Worm (Caenorhabditis elegans): ENCODE data around the gene F46F5.5.
"Not testable (repeated sequence)": the region's sequence is repeated elsewhere in the genome, so short reads cannot be mapped to it uniquely, and the experiment has no call there.

The F46F5.5 gene

DNA sequence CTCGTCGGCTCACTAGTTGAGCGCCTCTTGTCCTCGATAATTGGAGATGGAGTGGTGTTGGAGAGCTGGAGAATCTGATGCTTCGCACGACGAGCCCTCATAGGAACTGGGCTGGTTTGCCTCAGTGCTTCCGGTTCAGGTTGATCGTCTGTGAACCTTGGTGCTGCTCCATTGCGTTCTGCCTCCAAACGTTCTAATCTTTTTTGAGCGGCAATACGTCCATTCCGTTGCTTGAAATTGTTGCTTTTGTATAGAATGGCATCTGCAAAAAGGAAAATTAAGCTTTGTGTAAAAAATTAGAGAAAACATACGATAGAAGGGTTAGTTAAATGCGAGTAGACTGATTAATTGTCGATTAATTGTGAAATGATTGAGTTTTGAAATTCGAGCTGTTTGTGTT, at the start of gene F46F5.5:
TSS of gene F46F5.5 (minus strand) at position 101 of the 400 bp plus-strand sequence.
- TF ChIP-seq tbx-8 (GFP tag; optimal IDR thresholded peaks at IDR 0.05), result no peak
- no peak for TF ChIP-seq drap-1 (GFP tag; optimal IDR thresholded peaks at IDR 0.05)
- TF ChIP-seq ces-1 (GFP tag; optimal IDR thresholded peaks at IDR 0.05), result no peak
- TF ChIP-seq nhr-28 (tag; optimal IDR thresholded peaks at IDR 0.05), result no peak
- no peak for TF ChIP-seq cnd-1 (tag; optimal IDR thresholded peaks at IDR 0.05)
- no peak for TF ChIP-seq ham-2 (GFP tag; optimal IDR thresholded peaks at IDR 0.05)
- no peak for TF ChIP-seq nhr-2 (tag; optimal IDR thresholded peaks at IDR 0.05)
- TF ChIP-seq elt-3 (tag; optimal IDR thresholded peaks at IDR 0.05), result no peak
- TF ChIP-seq nhr-237 (tag; optimal IDR thresholded peaks at IDR 0.05), result no peak
- TF ChIP-seq unc-62 (GFP tag; optimal IDR thresholded peaks at IDR 0.05), result no peak

DNA sequence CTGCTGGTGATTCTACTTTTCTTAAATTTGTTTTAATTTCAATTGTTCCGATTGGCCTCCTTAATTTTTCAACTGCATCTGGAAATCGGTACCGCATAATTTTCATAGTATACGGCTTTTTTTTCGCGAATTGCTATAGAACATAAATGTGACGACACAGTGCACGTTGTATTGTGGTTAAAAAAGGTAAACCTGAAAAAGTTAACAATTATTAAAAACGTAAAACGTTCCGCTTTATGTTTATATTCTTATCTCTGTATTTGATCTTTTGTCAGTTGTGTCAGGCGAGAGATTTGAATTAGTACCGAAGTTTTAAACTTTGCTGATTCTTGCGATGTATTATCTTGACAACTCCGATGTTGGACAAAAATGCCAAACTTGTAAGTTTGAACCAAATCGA, 48.7 kb upstream of the F46F5.5 start, which contains the start of gene Y46B2A.4:
TSS of gene Y46B2A.4 (plus strand) at position 301 of the 400 bp plus-strand sequence.
- TF ChIP-seq bed-3 (GFP tag; optimal IDR thresholded peaks at IDR 0.05) (no peak), lin-32 (GFP tag; optimal IDR thresholded peaks at IDR 0.05) (no peak)

DNA sequence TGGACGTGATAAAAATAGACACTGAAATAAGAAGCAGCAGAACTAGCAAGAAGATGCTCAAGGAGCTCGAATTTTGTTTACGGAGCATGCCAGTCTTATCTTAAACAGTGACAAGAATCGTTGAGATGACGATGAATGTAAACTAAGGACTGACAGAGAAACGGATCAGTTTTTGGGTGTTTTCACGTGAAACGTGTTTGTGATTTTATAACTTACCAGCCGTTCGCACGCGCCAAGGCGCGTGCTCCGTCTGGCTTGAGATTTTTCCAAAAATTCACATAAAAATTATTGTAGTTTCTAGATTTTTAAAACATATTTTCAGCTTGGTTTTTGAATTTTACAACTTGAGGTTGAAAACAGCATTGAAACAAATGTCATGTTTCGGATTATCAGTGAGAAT, 37.8 kb upstream of the F46F5.5 start, which contains the start of gene F28A10.5:
TSS of gene F28A10.5 (minus strand) at position 101 of the 400 bp plus-strand sequence.
- not testable (repeated sequence) for TF ChIP-seq flh-1 (GFP tag; optimal IDR thresholded peaks at IDR 0.05); lin-32 (GFP tag; optimal IDR thresholded peaks at IDR 0.05); zip-8 (tag; optimal IDR thresholded peaks at IDR 0.05)

DNA sequence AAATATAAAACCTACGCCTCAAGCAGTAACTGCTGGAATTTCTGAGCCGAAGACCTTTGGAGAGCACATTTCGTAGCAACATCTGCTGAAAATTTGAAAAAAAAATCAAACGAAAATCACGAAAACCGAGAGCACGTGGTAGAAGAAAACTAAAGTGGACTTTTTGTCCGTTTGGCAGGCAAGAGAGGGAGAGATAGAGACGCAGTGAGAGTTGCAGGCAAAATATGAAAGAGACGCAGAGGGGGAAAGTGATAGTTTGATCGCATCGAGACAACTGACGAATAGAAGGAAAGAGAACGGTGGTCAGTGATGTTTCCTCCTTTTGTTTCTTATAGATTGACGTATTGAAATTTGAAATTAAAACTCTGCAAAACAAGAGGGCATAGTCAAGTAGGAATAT, 35.7 kb upstream of the F46F5.5 start, which contains the start of the genes acdh-9 and F28A10.13:
TSS of gene acdh-9 (minus strand) at position 85 of the 400 bp plus-strand sequence.
TSS of gene F28A10.13 (plus strand) at position 294 of the 400 bp plus-strand sequence.
- TF ChIP-seq elt-3 (tag; optimal IDR thresholded peaks at IDR 0.05) (no peak), elt-1 (tag; optimal IDR thresholded peaks at IDR 0.05; ENCODE audit: borderline replicate concordance, insufficient read depth) (no peak), nhr-237 (tag; optimal IDR thresholded peaks at IDR 0.05) (no peak), nhr-28 (tag; optimal IDR thresholded peaks at IDR 0.05) (no peak), mls-2 (tag; optimal IDR thresholded peaks at IDR 0.05) (no peak), tbx-8 (GFP tag; optimal IDR thresholded peaks at IDR 0.05) (no peak), ceh-39 (tag; optimal IDR thresholded peaks at IDR 0.05) (no peak), zip-8 (tag; optimal IDR thresholded peaks at IDR 0.05) (no peak), M03D4.4 (tag; optimal IDR thresholded peaks at IDR 0.05) (no peak), hlh-1 (tag; optimal IDR thresholded peaks at IDR 0.05) (peak; percentile 93), lin-32 (GFP tag; optimal IDR thresholded peaks at IDR 0.05) (no peak), nhr-12 (tag; optimal IDR thresholded peaks at IDR 0.05) (no peak), sem-2 (GFP tag; optimal IDR thresholded peaks at IDR 0.05) (no peak), mep-1 (tag; optimal IDR thresholded peaks at IDR 0.05) (peak; percentile 3), ham-2 (GFP tag; optimal IDR thresholded peaks at IDR 0.05) (no peak), unc-62 (GFP tag; optimal IDR thresholded peaks at IDR 0.05) (peak; percentile 70), unc-120 (tag; optimal IDR thresholded peaks at IDR 0.05; ENCODE audit: poor library complexity, severe bottlenecking) (peak; percentile 2), flh-1 (GFP tag; optimal IDR thresholded peaks at IDR 0.05) (no peak), pha-4 (tag; optimal IDR thresholded peaks at IDR 0.05) (no peak), unc-39 (tag; optimal IDR thresholded peaks at IDR 0.05) (no peak), bed-3 (GFP tag; optimal IDR thresholded peaks at IDR 0.05) (no peak), nhr-2 (tag; optimal IDR thresholded peaks at IDR 0.05) (no peak), mab-5 (tag; optimal IDR thresholded peaks at IDR 0.05) (no peak), nhr-76 (tag; optimal IDR thresholded peaks at IDR 0.05) (no peak), ces-1 (GFP tag; optimal IDR thresholded peaks at IDR 0.05) (no peak), ceh-43 (GFP tag; optimal IDR thresholded peaks at IDR 0.05) (no peak)

DNA sequence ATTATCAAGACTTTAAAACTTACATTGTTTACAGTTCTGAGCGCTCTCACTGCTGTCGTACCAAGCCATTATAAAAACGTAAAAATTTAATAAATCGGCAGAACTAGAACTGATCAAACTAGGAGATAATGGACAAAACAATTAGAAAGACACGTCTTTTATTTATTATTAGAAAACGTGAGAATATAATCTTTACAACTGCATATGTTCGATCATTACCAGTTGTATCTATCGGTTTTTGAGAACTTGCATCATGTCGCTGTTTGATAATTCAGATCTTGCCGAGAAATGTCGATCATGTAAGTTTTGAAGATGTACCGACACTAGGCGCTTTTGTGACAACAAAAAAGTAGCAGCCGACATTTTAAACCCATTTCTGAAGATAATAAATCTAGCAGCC, 32.8 kb upstream of the F46F5.5 start, which contains the start of gene F28A10.7:
TSS of gene F28A10.7 (minus strand) at position 101 of the 400 bp plus-strand sequence.
- no peak for TF ChIP-seq mls-2 (tag; optimal IDR thresholded peaks at IDR 0.05)
- no peak for TF ChIP-seq nhr-2 (tag; optimal IDR thresholded peaks at IDR 0.05)
- TF ChIP-seq bed-3 (GFP tag; optimal IDR thresholded peaks at IDR 0.05), result no peak
- TF ChIP-seq nhr-237 (tag; optimal IDR thresholded peaks at IDR 0.05), result no peak

DNA sequence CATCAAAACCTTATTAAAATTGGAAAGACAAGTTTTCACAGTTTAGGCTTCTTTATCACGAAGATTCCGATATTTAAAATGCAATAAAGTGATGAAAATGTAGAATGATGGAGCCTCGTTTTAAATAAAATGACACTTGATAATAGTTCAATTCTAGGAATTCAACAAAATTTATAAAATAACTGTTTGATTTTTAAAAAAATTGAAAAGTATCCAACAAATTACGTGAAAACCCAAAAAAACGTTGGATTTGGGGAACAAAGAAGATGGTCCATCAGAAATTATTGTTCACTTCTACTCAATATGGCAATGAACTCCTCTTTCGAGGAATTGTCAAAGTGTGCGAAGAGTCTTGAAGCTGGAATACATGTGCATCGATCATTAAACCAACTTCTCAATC, 31.2 kb upstream of the F46F5.5 start, which contains the start of gene F28A10.4:
TSS of gene F28A10.4 (plus strand) at position 301 of the 400 bp plus-strand sequence.
- TF ChIP-seq M03D4.4 (tag; optimal IDR thresholded peaks at IDR 0.05), result no peak
- TF ChIP-seq mls-2 (tag; optimal IDR thresholded peaks at IDR 0.05), result no peak
- TF ChIP-seq drap-1 (GFP tag; optimal IDR thresholded peaks at IDR 0.05), result no peak
- TF ChIP-seq lin-32 (GFP tag; optimal IDR thresholded peaks at IDR 0.05), result no peak
- no peak for TF ChIP-seq ceh-39 (tag; optimal IDR thresholded peaks at IDR 0.05)
- TF ChIP-seq hlh-1 (tag; optimal IDR thresholded peaks at IDR 0.05), result no peak
- TF ChIP-seq ham-2 (GFP tag; optimal IDR thresholded peaks at IDR 0.05), result no peak
- no peak for TF ChIP-seq nhr-28 (tag; optimal IDR thresholded peaks at IDR 0.05)
- no peak for TF ChIP-seq mab-5 (tag; optimal IDR thresholded peaks at IDR 0.05)
- no peak for TF ChIP-seq sem-2 (GFP tag; optimal IDR thresholded peaks at IDR 0.05)
- no peak for TF ChIP-seq ceh-43 (GFP tag; optimal IDR thresholded peaks at IDR 0.05)
- TF ChIP-seq lsy-2 (tag; optimal IDR thresholded peaks at IDR 0.05), result no peak
- TF ChIP-seq sptf-1 (tag; optimal IDR thresholded peaks at IDR 0.05), result no peak
- TF ChIP-seq bed-3 (GFP tag; optimal IDR thresholded peaks at IDR 0.05), result no peak
- no peak for TF ChIP-seq ceh-83 (GFP tag; optimal IDR thresholded peaks at IDR 0.05)
- no peak for TF ChIP-seq unc-39 (tag; optimal IDR thresholded peaks at IDR 0.05)
- no peak for TF ChIP-seq nhr-2 (tag; optimal IDR thresholded peaks at IDR 0.05)
- no peak for TF ChIP-seq ces-1 (GFP tag; optimal IDR thresholded peaks at IDR 0.05)
- TF ChIP-seq elt-3 (tag; optimal IDR thresholded peaks at IDR 0.05), result no peak
- TF ChIP-seq nhr-12 (tag; optimal IDR thresholded peaks at IDR 0.05), result no peak

All from whole organism, mixed stage, embryonic.